Fruit fly (Drosophila melanogaster): ENCODE results near the gene CG13801.

Gene CG13801

DNA sequence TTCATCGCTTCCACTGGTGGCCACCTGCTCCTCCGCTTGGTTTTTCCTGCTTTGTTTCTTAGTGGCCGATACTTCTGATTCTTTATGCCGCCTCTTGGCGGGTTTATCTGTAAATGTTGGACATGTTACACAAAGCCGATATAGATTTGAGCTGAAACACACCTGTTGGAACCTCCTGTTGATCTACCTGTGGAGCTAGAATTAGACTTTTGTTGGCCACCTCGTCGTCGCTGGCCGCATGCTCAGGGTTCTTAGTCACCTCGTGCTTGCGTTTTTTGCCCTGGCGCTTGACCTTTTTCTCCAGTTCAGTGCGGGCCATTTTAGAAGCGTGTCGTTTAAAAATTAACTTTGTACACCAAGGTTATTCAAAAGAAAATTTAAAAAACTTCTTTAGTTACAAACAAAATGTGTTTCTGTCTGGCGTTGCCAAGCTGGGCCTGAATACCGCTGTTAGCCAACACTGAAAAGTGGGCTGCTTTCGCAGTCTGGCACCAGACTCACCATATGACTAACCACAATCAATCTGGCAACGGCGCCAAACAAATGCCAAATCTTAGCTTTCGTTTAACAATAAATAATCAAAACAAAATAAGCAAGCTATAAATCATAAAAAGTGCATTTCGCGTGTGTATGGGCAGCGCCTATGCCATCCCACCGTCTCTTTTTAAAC, 16.9 kb downstream of the CG13801 start, which contains the start of the genes CG15877 and Svil:
TSS of gene CG15877 (minus strand) at position 443 of the 670 bp plus-strand sequence.
TSS of gene Svil (plus strand) at position 542 of the 670 bp plus-strand sequence.
- TF ChIP-seq bab1 (GFP tag; optimal IDR thresholded peaks at IDR 0.05) (peak; percentile 42), kay (GFP tag; ENCODE audit: borderline replicate concordance) (peak; percentile 92), pad (GFP tag; optimal IDR thresholded peaks at IDR 0.05) (peak; percentile 27), Mnt (GFP tag; optimal IDR thresholded peaks at IDR 0.05) (peak; percentile 48), CG7101 (tag; optimal IDR thresholded peaks at IDR 0.05) (peak; percentile 4), Clk (GFP tag; optimal IDR thresholded peaks at IDR 0.05) (no peak), CG7045 (GFP tag; optimal IDR thresholded peaks at IDR 0.05) (no peak), CG1620 (GFP tag; optimal IDR thresholded peaks at IDR 0.05) (peak; percentile 6), tj (GFP tag; optimal IDR thresholded peaks at IDR 0.05) (no peak)

- no peak for TF ChIP-seq ovo (GFP tag; optimal IDR thresholded peaks at IDR 0.05)
Observed at dm6 chr3L:2378549-2378948, 18.2 kb downstream of the CG13801 start.

DNA sequence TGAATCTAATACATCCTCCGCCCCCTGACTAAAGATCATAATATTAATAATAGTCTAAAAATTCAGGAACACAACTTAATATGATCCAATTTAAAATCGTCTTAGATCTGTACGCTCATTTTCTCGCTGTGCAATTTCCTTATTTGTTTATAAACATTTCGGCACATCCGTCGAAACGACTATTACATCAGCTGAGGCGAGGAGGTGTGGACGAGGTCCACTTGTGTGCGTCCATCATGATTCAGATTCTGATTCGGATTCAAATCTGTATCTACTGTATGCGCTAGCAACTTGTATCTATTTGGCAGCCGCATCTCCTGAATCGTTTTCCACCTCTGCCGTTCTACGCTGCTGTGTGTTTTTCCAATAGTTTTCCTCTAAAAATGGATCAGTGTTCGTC, 19.1 kb downstream of the CG13801 start:
- TF ChIP-seq cic (GFP tag; optimal IDR thresholded peaks at IDR 0.05): no peak
- TF ChIP-seq bab1 (GFP tag; optimal IDR thresholded peaks at IDR 0.05): no peak
- no peak for TF ChIP-seq cnc (optimal IDR thresholded peaks at IDR 0.05)
- TF ChIP-seq Hr96 (GFP tag; optimal IDR thresholded peaks at IDR 0.05): no peak
- no peak for TF ChIP-seq CG11617 (GFP tag; optimal IDR thresholded peaks at IDR 0.05)
- no peak for TF ChIP-seq Clk (GFP tag; optimal IDR thresholded peaks at IDR 0.05)

DNA sequence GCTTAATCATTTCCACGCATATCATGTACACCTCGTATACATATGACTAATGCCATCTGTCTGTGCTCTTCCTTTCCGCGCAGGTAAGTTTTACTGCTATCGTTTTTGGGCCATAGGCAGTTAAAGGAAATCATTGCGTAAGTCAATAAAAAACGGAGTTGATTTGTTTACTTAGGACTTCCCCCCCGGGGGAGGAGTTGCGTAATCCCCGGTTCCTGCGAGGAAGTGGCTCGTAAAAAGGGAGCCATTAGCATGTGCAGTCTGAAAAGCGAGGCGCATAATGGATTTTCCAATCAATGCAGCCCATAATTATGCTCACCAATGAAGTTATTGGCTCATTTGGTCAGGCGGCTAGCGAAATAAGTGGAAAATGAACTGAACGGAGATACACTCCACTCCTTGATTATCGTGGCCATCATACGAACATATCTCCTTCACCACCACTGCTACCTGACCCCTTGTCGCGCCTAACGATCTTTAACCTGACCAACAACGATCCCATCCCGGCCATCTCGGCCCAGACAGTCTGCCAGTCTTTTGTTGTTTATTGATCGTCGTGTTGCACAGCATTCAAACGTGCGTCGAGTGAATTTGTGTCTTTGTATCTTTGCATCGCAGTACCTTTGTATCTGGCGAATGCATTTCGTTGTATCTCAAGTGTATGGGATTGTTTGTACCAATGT, 25.1 kb downstream of the CG13801 start:
- TF ChIP-seq kay (GFP tag; ENCODE audit: borderline replicate concordance) (no peak), bab1 (GFP tag; optimal IDR thresholded peaks at IDR 0.05) (no peak), CG7045 (GFP tag; optimal IDR thresholded peaks at IDR 0.05) (no peak), cnc (optimal IDR thresholded peaks at IDR 0.05) (no peak), Crg-1 (GFP tag; optimal IDR thresholded peaks at IDR 0.05) (no peak), Hr96 (GFP tag; optimal IDR thresholded peaks at IDR 0.05) (no peak), cic (GFP tag; optimal IDR thresholded peaks at IDR 0.05) (no peak), tj (GFP tag; optimal IDR thresholded peaks at IDR 0.05) (no peak), Clk (GFP tag; optimal IDR thresholded peaks at IDR 0.05) (no peak), CG12768 (GFP tag; optimal IDR thresholded peaks at IDR 0.05) (no peak), pad (GFP tag; optimal IDR thresholded peaks at IDR 0.05) (no peak), Mnt (GFP tag; optimal IDR thresholded peaks at IDR 0.05) (no peak), ovo (GFP tag; optimal IDR thresholded peaks at IDR 0.05) (no peak), CG11617 (GFP tag; optimal IDR thresholded peaks at IDR 0.05) (no peak), CG33017 (tag; optimal IDR thresholded peaks at IDR 0.05) (no peak), CG14711 (tag; optimal IDR thresholded peaks at IDR 0.05) (no peak), CG5204 (GFP tag; optimal IDR thresholded peaks at IDR 0.05) (no peak), CG1620 (GFP tag; optimal IDR thresholded peaks at IDR 0.05) (no peak)

DNA sequence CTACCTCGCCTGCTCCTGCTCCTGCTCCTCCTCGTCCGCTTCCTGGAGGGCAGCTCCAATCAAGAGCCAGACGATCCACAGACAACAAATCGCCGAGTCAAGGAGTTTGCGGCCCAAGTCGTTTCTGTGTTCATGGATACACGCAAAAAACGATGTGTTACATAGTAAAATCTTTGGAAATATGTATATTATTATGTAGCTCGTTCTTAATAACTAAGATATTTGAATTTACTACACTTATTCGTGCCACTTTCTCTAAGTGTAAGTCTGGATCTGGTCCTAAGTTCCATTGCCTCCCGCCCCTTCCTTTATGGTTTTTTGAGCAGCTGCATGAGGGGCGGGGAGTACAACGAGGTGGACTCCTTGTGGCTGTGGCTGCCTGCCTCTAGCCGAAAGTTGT, 26.1 kb downstream of the CG13801 start:
- TF ChIP-seq Crg-1 (GFP tag; optimal IDR thresholded peaks at IDR 0.05) (no peak), ovo (GFP tag; optimal IDR thresholded peaks at IDR 0.05) (no peak), cnc (optimal IDR thresholded peaks at IDR 0.05) (no peak), bab1 (GFP tag; optimal IDR thresholded peaks at IDR 0.05) (no peak), CG5204 (GFP tag; optimal IDR thresholded peaks at IDR 0.05) (no peak), pad (GFP tag; optimal IDR thresholded peaks at IDR 0.05) (no peak), CG14711 (tag; optimal IDR thresholded peaks at IDR 0.05) (no peak), CG1620 (GFP tag; optimal IDR thresholded peaks at IDR 0.05) (no peak), CG33017 (tag; optimal IDR thresholded peaks at IDR 0.05) (no peak), CG7045 (GFP tag; optimal IDR thresholded peaks at IDR 0.05) (no peak), Hr96 (GFP tag; optimal IDR thresholded peaks at IDR 0.05) (no peak), CG7101 (tag; optimal IDR thresholded peaks at IDR 0.05) (no peak), CG11617 (GFP tag; optimal IDR thresholded peaks at IDR 0.05) (no peak), CG12768 (GFP tag; optimal IDR thresholded peaks at IDR 0.05) (no peak), cic (GFP tag; optimal IDR thresholded peaks at IDR 0.05) (no peak), Mnt (GFP tag; optimal IDR thresholded peaks at IDR 0.05) (no peak), tj (GFP tag; optimal IDR thresholded peaks at IDR 0.05) (no peak)

DNA sequence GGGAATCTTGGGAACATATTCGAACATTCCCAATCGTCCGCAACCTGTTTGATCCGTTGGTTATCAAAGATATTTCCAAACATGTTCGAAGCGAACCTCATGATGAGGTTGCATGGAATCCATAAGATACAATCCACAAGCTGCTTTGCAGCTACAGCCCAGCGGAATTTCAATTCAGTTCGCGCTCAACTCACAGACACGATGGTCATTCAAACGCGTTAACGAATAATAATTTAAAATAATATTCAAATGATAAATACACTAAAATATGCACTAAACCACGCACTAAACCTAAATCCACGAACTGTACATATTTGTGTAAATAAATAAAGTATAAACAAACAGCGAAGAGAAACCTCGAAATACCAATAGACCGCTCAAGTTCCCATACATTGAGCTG, 27.5 kb downstream of the CG13801 start:
- TF ChIP-seq bab1 (GFP tag; optimal IDR thresholded peaks at IDR 0.05): peak; percentile 25
- peak; percentile 3 for TF ChIP-seq CG5204 (GFP tag; optimal IDR thresholded peaks at IDR 0.05)
- no peak for TF ChIP-seq CG12768 (GFP tag; optimal IDR thresholded peaks at IDR 0.05)
- TF ChIP-seq kay (GFP tag; ENCODE audit: borderline replicate concordance): peak; percentile 57

DNA sequence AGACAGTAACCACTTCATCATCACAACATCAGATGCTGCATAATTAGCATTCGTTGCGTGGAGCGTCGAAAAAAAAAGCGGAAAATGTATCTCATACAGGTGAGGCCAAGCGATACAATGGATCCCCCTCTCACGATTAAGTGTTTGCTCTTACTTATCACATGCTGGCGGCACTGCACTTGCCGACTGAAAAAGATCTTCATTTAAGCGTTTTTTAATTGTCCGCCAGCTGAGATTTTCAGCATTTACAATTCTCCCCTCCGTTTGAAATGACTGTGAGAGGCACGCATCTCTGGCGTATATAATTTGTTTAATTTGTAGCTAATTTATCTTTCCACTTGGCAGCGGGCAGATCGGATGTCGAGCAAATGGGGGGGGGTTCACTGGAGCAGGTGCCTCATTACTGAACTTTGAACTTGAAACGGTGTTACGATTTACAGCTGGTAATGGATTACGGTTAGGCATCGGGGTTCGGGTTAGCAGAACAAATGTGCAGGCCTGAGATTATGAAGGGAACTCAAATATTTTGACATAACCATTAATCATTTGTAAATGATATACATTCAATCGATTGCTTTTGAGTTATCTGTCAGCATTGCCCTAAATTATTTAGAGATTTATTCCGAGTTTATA, 28.4 kb downstream of the CG13801 start, which contains the start of gene Mzt1:
TSS of gene Mzt1 (plus strand) at position 583 of the 633 bp plus-strand sequence.
- TF ChIP-seq cic (GFP tag; optimal IDR thresholded peaks at IDR 0.05): no peak
- no peak for TF ChIP-seq Mnt (GFP tag; optimal IDR thresholded peaks at IDR 0.05)
- TF ChIP-seq kay (GFP tag; ENCODE audit: borderline replicate concordance): no peak
- no peak for TF ChIP-seq CG5204 (GFP tag; optimal IDR thresholded peaks at IDR 0.05)
- no peak for TF ChIP-seq CG33017 (tag; optimal IDR thresholded peaks at IDR 0.05)
- TF ChIP-seq toe (GFP tag; optimal IDR thresholded peaks at IDR 0.05): no peak
- TF ChIP-seq bab1 (GFP tag; optimal IDR thresholded peaks at IDR 0.05): no peak
- TF ChIP-seq ovo (GFP tag; optimal IDR thresholded peaks at IDR 0.05): no peak
- no peak for TF ChIP-seq CG12768 (GFP tag; optimal IDR thresholded peaks at IDR 0.05)
- TF ChIP-seq CG7045 (GFP tag; optimal IDR thresholded peaks at IDR 0.05): no peak
- TF ChIP-seq tj (GFP tag; optimal IDR thresholded peaks at IDR 0.05): no peak
- TF ChIP-seq Crg-1 (GFP tag; optimal IDR thresholded peaks at IDR 0.05): no peak
- no peak for TF ChIP-seq CG1620 (GFP tag; optimal IDR thresholded peaks at IDR 0.05)

Data from whole organism, adult.